Worm (Caenorhabditis elegans): ENCODE results near the gene ncs-4.

Gene ncs-4

ce11 chrX:10227217-10227616 lies 50.9 kb downstream of the ncs-4 start:
- TF ChIP-seq madf-2 (tag; optimal IDR thresholded peaks at IDR 0.05) (no peak), F13H6.1 (tag; optimal IDR thresholded peaks at IDR 0.05) (no peak), odd-2 (tag; optimal IDR thresholded peaks at IDR 0.05) (no peak), gmeb-2 (tag; optimal IDR thresholded peaks at IDR 0.05) (no peak), unc-3 (GFP tag; conservative IDR thresholded peaks at IDR 0.05) (no peak), unc-3 (tag; optimal IDR thresholded peaks at IDR 0.05) (no peak), ceh-48 (tag; optimal IDR thresholded peaks at IDR 0.05) (no peak)

- TF ChIP-seq ceh-2 (tag; optimal IDR thresholded peaks at IDR 0.05) (no peak), ref-2 (tag; optimal IDR thresholded peaks at IDR 0.05) (no peak), ceh-48 (tag; optimal IDR thresholded peaks at IDR 0.05) (no peak), ceh-9 (tag; optimal IDR thresholded peaks at IDR 0.05) (no peak), pha-4 (tag; optimal IDR thresholded peaks at IDR 0.05) (no peak), ceh-6 (GFP tag; optimal IDR thresholded peaks at IDR 0.05) (no peak), lin-11 (tag; optimal IDR thresholded peaks at IDR 0.05) (no peak), ama-1 (optimal IDR thresholded peaks at IDR 0.05) (no peak), ets-4 (tag; optimal IDR thresholded peaks at IDR 0.05) (no peak), ahr-1 (tag; optimal IDR thresholded peaks at IDR 0.05) (no peak), tbx-2 (tag; optimal IDR thresholded peaks at IDR 0.05) (no peak), mec-3 (tag; optimal IDR thresholded peaks at IDR 0.05; ENCODE audit: borderline replicate concordance) (no peak), zip-5 (tag; optimal IDR thresholded peaks at IDR 0.05) (no peak), rnt-1 (tag; optimal IDR thresholded peaks at IDR 0.05) (no peak), K09A11.1 (tag; optimal IDR thresholded peaks at IDR 0.05; ENCODE audit: insufficient read depth) (no peak), npax-4 (tag; optimal IDR thresholded peaks at IDR 0.05) (no peak), elt-4 (tag; optimal IDR thresholded peaks at IDR 0.05) (no peak)
Measured at ce11 chrX:10228094-10228746, 51.9 kb downstream of the ncs-4 start, which contains the start of gene C14H10.3. C14H10.3 (minus strand) TSS chrX:10228137.

All from whole organism, late embryonic.